Worm (Caenorhabditis elegans) whole organism, L4 larva: ENCODE results near the gene arl-5.

Experiments used
- ceh-82 ChIP-seq: sonication (generic microtip); optimal IDR thresholded peaks from 2 replicates; lab custom pipeline; 2017; ENCODE audit warnings: missing biosample characterization, missing genetic modification characterization
- hmg-1.1 ChIP-seq: fragments of 200-800 bp; sonication (Bioruptor generic); IDR thresholded peaks from 2 replicates; pipeline ENCODE4 v1.3.6; 2022; ENCODE audit warnings: missing genetic modification reagents, missing genetic modification characterization, missing compliant biosample characterization
- lin-15B ChIP-seq: fragments of 150-350 bp; sonication (generic microtip); optimal IDR thresholded peaks from 3 replicates; lab custom pipeline; 2014; ENCODE audit warnings: missing biosample characterization, missing genetic modification characterization
- nhr-111 ChIP-seq: fragments of 200-800 bp; sonication (Bioruptor generic); optimal IDR thresholded peaks from 2 replicates; lab custom pipeline; 2018; ENCODE audit warnings: mild to moderate bottlenecking, missing genetic modification characterization, missing compliant biosample characterization
- skn-1 ChIP-seq: fragments of 150-350 bp; optimal IDR thresholded peaks from 2 replicates; lab custom pipeline; 2014; ENCODE audit warnings: missing biosample characterization, missing genetic modification characterization
- unc-39 ChIP-seq: sonication (generic microtip); optimal IDR thresholded peaks from 2 replicates; lab custom pipeline; 2017; ENCODE audit warnings: missing biosample characterization, missing genetic modification characterization

ce11 chrIII:9854960-9855359 is 31.9 kb downstream of the arl-5 start:
- no peak for TF ChIP-seq unc-39 (tag; lab: Kevin White, UChicago)
- no peak for TF ChIP-seq skn-1 (tag; lab: Kevin White, UChicago)
- TF ChIP-seq hmg-1.1 (GFP tag; lab: Robert Waterston, UW), result no peak
- no peak for TF ChIP-seq ceh-82 (tag; lab: Kevin White, UChicago)
- TF ChIP-seq nhr-111, result no peak
- no peak for TF ChIP-seq lin-15B (tag; lab: Kevin White, UChicago)
